Fruit fly (Drosophila melanogaster): ENCODE data around the gene CG7382.

Gene CG7382

DNA sequence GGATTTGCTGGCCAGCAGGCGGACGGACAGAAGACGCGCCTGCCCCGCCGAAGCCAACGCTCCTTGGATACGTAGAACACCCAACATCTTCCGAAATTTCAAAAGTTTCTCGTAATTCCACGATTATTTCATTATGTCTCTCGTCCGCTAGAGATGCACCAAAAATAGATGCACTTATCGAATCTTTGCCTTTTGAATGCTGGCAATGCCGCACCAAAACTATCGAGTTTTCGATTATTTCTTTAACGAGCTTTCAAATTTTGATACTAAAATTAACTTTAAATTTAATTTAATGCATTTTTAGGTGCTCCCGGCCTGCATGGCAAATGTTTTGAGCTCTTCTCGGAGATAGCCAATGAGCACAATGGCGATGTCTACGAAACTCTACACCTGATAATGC is 12.4 kb upstream of the CG7382 start, which contains the start of gene Coq6 (continued):
- peak; percentile 42; the same call in 1 of the 2 replicates for TF ChIP-seq CG32532 (GFP tag; IDR thresholded peaks at IDR 0.05)
- TF ChIP-seq MESR4 (GFP tag; optimal IDR thresholded peaks at IDR 0.05), result peak; percentile 41
- TF ChIP-seq Myb (GFP tag; optimal IDR thresholded peaks at IDR 0.05), result peak; percentile 85
- no peak for TF ChIP-seq caup (GFP tag; optimal IDR thresholded peaks at IDR 0.05; ENCODE audit: severe bottlenecking)
- no peak for TF ChIP-seq lab (GFP tag; optimal IDR thresholded peaks at IDR 0.05)
- peak; percentile 56 for TF ChIP-seq Dp (GFP tag; optimal IDR thresholded peaks at IDR 0.05)
- TF ChIP-seq eyg (GFP tag; optimal IDR thresholded peaks at IDR 0.05), result no peak
- TF ChIP-seq CG7745 (tag; optimal IDR thresholded peaks at IDR 0.05), result no peak
- no peak for TF ChIP-seq dmrt99B (tag; optimal IDR thresholded peaks at IDR 0.05)
- TF ChIP-seq HmgD (GFP tag; optimal IDR thresholded peaks at IDR 0.05), result no peak
- no peak for TF ChIP-seq BtbVII (GFP tag; optimal IDR thresholded peaks at IDR 0.05)
- no peak for TF ChIP-seq CG1602 (GFP tag; optimal IDR thresholded peaks at IDR 0.05)
- peak; percentile 51; the same call in 2 of the 3 replicates for TF ChIP-seq CG16813 (GFP tag; IDR thresholded peaks at IDR 0.05; ENCODE audit: partially characterized antibody)
- no peak for TF ChIP-seq p53 (GFP tag; optimal IDR thresholded peaks at IDR 0.05)
- no peak for TF ChIP-seq ewg (GFP tag; optimal IDR thresholded peaks at IDR 0.05)
- no peak for TF ChIP-seq Jarid2 (GFP tag; optimal IDR thresholded peaks at IDR 0.05)
- peak; percentile 49; the same call in 1 of the 3 replicates for TF ChIP-seq CG7963 (GFP tag; IDR thresholded peaks at IDR 0.05; ENCODE audit: partially characterized antibody)
- no peak for TF ChIP-seq bab2 (GFP tag; optimal IDR thresholded peaks at IDR 0.05)
- no peak for TF ChIP-seq bsh (GFP tag; optimal IDR thresholded peaks at IDR 0.05)
- TF ChIP-seq Sox102F (GFP tag; optimal IDR thresholded peaks at IDR 0.05), result no peak
- no peak for TF ChIP-seq CG13424 (tag; optimal IDR thresholded peaks at IDR 0.05)
- TF ChIP-seq CG12391 (tag; optimal IDR thresholded peaks at IDR 0.05), result no peak
- TF ChIP-seq Optix (GFP tag; IDR thresholded peaks at IDR 0.05), result no peak
- no peak for TF ChIP-seq CG16779 (GFP tag; IDR thresholded peaks at IDR 0.05)
- TF ChIP-seq tna (GFP tag; IDR thresholded peaks at IDR 0.05; ENCODE audit: partially characterized antibody), result 0 out of 2 replicates have a peak, but pooled peaks have one; percentile 30
- TF ChIP-seq D19A (tag; optimal IDR thresholded peaks at IDR 0.05), result no peak
- peak; percentile 83 for TF ChIP-seq Med (GFP tag)
- TF ChIP-seq kni (GFP tag; optimal IDR thresholded peaks at IDR 0.05), result no peak
- TF ChIP-seq Sin3A (optimal IDR thresholded peaks at IDR 0.05), result no peak
- no peak for TF ChIP-seq seq (GFP tag; IDR thresholded peaks at IDR 0.05)
- TF ChIP-seq CG14441 (GFP tag; IDR thresholded peaks at IDR 0.05), result no peak
- TF ChIP-seq CG10274 (GFP tag; optimal IDR thresholded peaks at IDR 0.05), result no peak
- TF ChIP-seq lov (optimal IDR thresholded peaks at IDR 0.05), result no peak
- TF ChIP-seq lov (GFP tag; IDR thresholded peaks at IDR 0.05), result no peak
- TF ChIP-seq grau (tag; optimal IDR thresholded peaks at IDR 0.05), result no peak
- no peak for TF ChIP-seq tx (GFP tag; optimal IDR thresholded peaks at IDR 0.05)
- TF ChIP-seq bcd (GFP tag; optimal IDR thresholded peaks at IDR 0.05), result no peak
- TF ChIP-seq CG7357 (GFP tag; IDR thresholded peaks at IDR 0.05), result no peak
- no peak for TF ChIP-seq run (tag; optimal IDR thresholded peaks at IDR 0.05)
- TF ChIP-seq Xrp1 (GFP tag; IDR thresholded peaks at IDR 0.05), result no peak
- no peak for TF ChIP-seq az2 (GFP tag; optimal IDR thresholded peaks at IDR 0.05)
- TF ChIP-seq ham (GFP tag; IDR thresholded peaks at IDR 0.05), result no peak
- no peak for TF ChIP-seq dimm (GFP tag; IDR thresholded peaks at IDR 0.05)
- TF ChIP-seq Nf-YC (tag; optimal IDR thresholded peaks at IDR 0.05), result no peak
- TF ChIP-seq cato (GFP tag; optimal IDR thresholded peaks at IDR 0.05; ENCODE audit: borderline replicate concordance), result no peak
- no peak for TF ChIP-seq peb (GFP tag; IDR thresholded peaks at IDR 0.05)
- TF ChIP-seq CG6175 (GFP tag; IDR thresholded peaks at IDR 0.05), result no peak
- no peak for TF ChIP-seq CG11093 (GFP tag; IDR thresholded peaks at IDR 0.05)
- no peak for TF ChIP-seq Awh (GFP tag; IDR thresholded peaks at IDR 0.05)
- no peak for TF ChIP-seq Dip2 (GFP tag; IDR thresholded peaks at IDR 0.05)
- peak; percentile 74 for TF ChIP-seq Dref (GFP tag; IDR thresholded peaks at IDR 0.05)
- TF ChIP-seq Ets65A (GFP tag), result no peak

All from whole organism, embryonic.